Fruit fly (Drosophila melanogaster): ENCODE results near the gene CG15529.

Gene CG15529

DNA sequence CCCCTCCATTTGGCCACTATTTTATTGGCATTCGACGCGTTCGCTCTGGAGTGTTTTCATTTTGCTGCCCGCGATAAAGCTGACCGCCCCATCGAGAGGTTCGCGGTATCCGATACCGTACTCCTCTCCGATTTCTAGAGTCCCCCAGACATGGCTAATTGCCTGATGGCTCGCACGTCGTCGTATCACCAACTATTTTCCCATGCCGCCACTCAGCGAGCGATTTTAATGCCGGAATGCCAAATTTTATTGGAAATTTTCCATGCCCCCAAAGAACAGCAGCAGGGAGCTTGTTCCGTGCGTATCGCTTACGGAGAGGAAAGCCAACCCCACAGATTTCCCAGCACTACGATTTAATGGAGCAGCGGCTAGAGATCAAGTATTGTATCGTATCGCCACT, 49.2 kb downstream of the CG15529 start:
- TF ChIP-seq Ets98B (GFP tag; IDR thresholded peaks at IDR 0.05), result no peak
- TF ChIP-seq Pif1A (GFP tag; optimal IDR thresholded peaks at IDR 0.05), result no peak

DNA sequence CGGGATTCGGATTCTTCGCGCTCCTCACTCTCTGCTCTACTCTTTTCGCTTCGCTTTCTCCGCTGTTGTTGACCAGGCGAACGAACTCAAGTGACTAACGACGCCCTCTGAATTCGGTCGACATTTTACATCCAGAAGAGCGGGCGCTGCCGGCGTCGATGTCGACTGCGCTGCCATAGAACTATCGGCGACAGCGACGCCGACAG, 50.9 kb downstream of the CG15529 start, which contains the start of gene CG9743:
CG9743 (minus strand) TSS at position 101 of the 206 bp plus-strand sequence.
- no peak for TF ChIP-seq CG8159 (tag; optimal IDR thresholded peaks at IDR 0.05)
- TF ChIP-seq fd96Ca (GFP tag; IDR thresholded peaks at IDR 0.05), result no peak

Measured in whole organism, pupa.